Fruit fly (Drosophila melanogaster): Measurements from ENCODE around the gene CG7368.

Gene CG7368

DNA sequence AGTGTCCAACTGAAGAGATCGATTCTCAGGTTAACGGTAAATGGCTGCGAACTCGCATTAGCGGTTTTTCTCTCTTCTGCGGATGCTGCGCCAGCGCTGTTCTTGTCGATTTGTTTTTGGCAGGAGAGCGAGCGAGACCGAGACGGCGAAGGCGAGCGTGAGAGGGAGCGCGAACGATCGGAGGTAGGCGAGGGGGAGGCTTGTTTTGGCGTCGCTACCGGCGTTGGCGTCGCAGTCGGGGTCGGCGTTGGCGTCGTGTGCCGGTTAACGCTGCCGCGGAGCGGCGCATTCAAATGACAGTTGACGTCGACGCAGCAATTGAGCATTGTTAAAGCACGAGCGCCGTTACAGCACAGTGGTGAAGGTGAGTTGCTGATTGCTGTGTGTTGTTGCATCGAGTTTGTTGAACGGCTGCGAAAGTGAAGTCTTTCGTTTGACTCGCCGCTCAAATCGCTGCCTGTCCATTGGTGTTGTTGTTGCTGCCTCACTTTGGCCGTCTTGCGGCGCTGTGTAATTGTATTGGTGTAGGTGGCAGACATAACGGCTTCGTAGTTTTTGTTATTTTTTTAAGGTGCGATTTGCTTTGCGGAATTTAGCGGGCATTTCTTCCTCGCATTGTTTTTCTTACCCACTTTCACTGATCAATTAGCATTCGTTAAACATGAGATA lies 10.1 kb upstream of the CG7368 start (continued):
- TF ChIP-seq HmgD (GFP tag; optimal IDR thresholded peaks at IDR 0.05) (no peak), schlank (tag; optimal IDR thresholded peaks at IDR 0.05) (no peak), pros (GFP tag; optimal IDR thresholded peaks at IDR 0.05) (peak; percentile 87), Ravus (GFP tag; IDR thresholded peaks at IDR 0.05) (no peak), dati (GFP tag; IDR thresholded peaks at IDR 0.05) (no peak), gcm (GFP tag; optimal IDR thresholded peaks at IDR 0.05) (no peak), chn (GFP tag; optimal IDR thresholded peaks at IDR 0.05) (peak; percentile 14), Stat92E (GFP tag; optimal IDR thresholded peaks at IDR 0.05) (peak in 1 of 3 experiments; percentile 43), yki (optimal IDR thresholded peaks at IDR 0.05) (no peak), run (tag; optimal IDR thresholded peaks at IDR 0.05) (no peak), aop (GFP tag; IDR thresholded peaks at IDR 0.05) (no peak), CoRest (tag; optimal IDR thresholded peaks at IDR 0.05) (no peak), psq (GFP tag; optimal IDR thresholded peaks at IDR 0.05) (no peak), CG12744 (GFP tag; optimal IDR thresholded peaks at IDR 0.05) (no peak), E2f2 (GFP tag; IDR thresholded peaks at IDR 0.05) (no peak), Bgb (GFP tag; IDR thresholded peaks at IDR 0.05; ENCODE audit: partially characterized antibody) (peak; percentile 37; the same call in 1 of the 2 replicates), ara (GFP tag; IDR thresholded peaks at IDR 0.05) (no peak), Drgx (GFP tag; IDR thresholded peaks at IDR 0.05) (no peak; the same call in 1 of the 2 replicates), CG16813 (GFP tag; IDR thresholded peaks at IDR 0.05; ENCODE audit: partially characterized antibody) (peak; percentile 21; the same call in 1 of the 3 replicates), TFAM (GFP tag; optimal IDR thresholded peaks at IDR 0.05) (no peak), CG6791 (GFP tag; IDR thresholded peaks at IDR 0.05; ENCODE audit: partially characterized antibody) (peak; percentile 63; the same call in 1 of the 3 replicates), CG34224 (GFP tag; IDR thresholded peaks at IDR 0.05; ENCODE audit: partially characterized antibody) (0 out of 3 replicates have a peak, but pooled peaks have one; percentile 20), Doc3 (GFP tag; IDR thresholded peaks at IDR 0.05; ENCODE audit: partially characterized antibody) (0 out of 3 replicates have a peak, but pooled peaks have one; percentile 45), maf-S (GFP tag; optimal IDR thresholded peaks at IDR 0.05) (no peak), CG14965 (GFP tag; optimal IDR thresholded peaks at IDR 0.05; ENCODE audit: borderline replicate concordance) (no peak), pnt (GFP tag; optimal IDR thresholded peaks at IDR 0.05) (no peak), Oaz (GFP tag; IDR thresholded peaks at IDR 0.05) (no peak), amos (GFP tag; IDR thresholded peaks at IDR 0.05; ENCODE audit: partially characterized antibody) (no peak), Ptx1 (GFP tag; IDR thresholded peaks at IDR 0.05) (no peak), Ssrp (tag; optimal IDR thresholded peaks at IDR 0.05) (no peak), CG14014 (GFP tag; IDR thresholded peaks at IDR 0.05) (no peak), CG8281 (tag; optimal IDR thresholded peaks at IDR 0.05) (no peak), bbx (GFP tag; IDR thresholded peaks at IDR 0.05; ENCODE audit: partially characterized antibody) (peak; percentile 30; the same call in 1 of the 2 replicates), CG12659 (GFP tag; optimal IDR thresholded peaks at IDR 0.05) (no peak), YL-1 (GFP tag; optimal IDR thresholded peaks at IDR 0.05) (no peak), Trl (optimal IDR thresholded peaks at IDR 0.05) (peak; percentile 39 to 55), Trl (GFP tag; optimal IDR thresholded peaks at IDR 0.05) (no peak), Optix (GFP tag; IDR thresholded peaks at IDR 0.05) (no peak), CG9932 (GFP tag; IDR thresholded peaks at IDR 0.05) (no peak), kni (GFP tag; optimal IDR thresholded peaks at IDR 0.05) (peak; percentile 69), HLHmδ (GFP tag; optimal IDR thresholded peaks at IDR 0.05) (peak; percentile 26), Fer2 (tag; optimal IDR thresholded peaks at IDR 0.05) (no peak), NFAT (GFP tag; IDR thresholded peaks at IDR 0.05) (no peak), CG5953 (GFP tag; IDR thresholded peaks at IDR 0.05) (no peak), Adf1 (GFP tag; IDR thresholded peaks at IDR 0.05) (peak; percentile 99), CG34422 (GFP tag; IDR thresholded peaks at IDR 0.05) (peak; percentile 76; the same call in 1 of the 3 replicates), CG3847 (GFP tag; IDR thresholded peaks at IDR 0.05) (0 out of 2 replicates have a peak, but pooled peaks have one; percentile 9), rib (GFP tag; IDR thresholded peaks at IDR 0.05) (peak; percentile 69; the same call in 1 of the 2 replicates), B-H2 (GFP tag; optimal IDR thresholded peaks at IDR 0.05) (no peak)

All from whole organism, embryonic.